Worm (Caenorhabditis elegans) whole organism, L4 larva: ENCODE results near the gene ncx-9.

Experiments used
- R02D3.7 ChIP-seq: fragments of 150-350 bp; sonication (generic microtip); optimal IDR thresholded peaks from 3 replicates; lab custom pipeline; 2014; ENCODE audit warnings: missing biosample characterization, missing genetic modification characterization
- ama-1 ChIP-seq: fragments of 150-350 bp; optimal IDR thresholded peaks from 2 replicates; lab custom pipeline; 2014; ENCODE audit warnings: inconsistent platforms, mixed read lengths
- mep-1 ChIP-seq: fragments of 150-350 bp; sonication (generic microtip); optimal IDR thresholded peaks from 3 replicates; lab custom pipeline; 2014; ENCODE audit warnings: missing biosample characterization, missing genetic modification characterization
- nhr-77 ChIP-seq: fragments of 150-350 bp; optimal IDR thresholded peaks from 2 replicates; lab custom pipeline; 2014; ENCODE audit warnings: missing biosample characterization, missing genetic modification characterization
- skn-1 ChIP-seq: fragments of 150-350 bp; optimal IDR thresholded peaks from 2 replicates; lab custom pipeline; 2014; ENCODE audit warnings: missing biosample characterization, missing genetic modification characterization
- zip-2 ChIP-seq: fragments of 150-350 bp; optimal IDR thresholded peaks from 2 replicates; lab custom pipeline; 2014; ENCODE audit warnings: missing biosample characterization, missing genetic modification characterization

- TF ChIP-seq nhr-77 (tag; lab: Kevin White, UChicago), result no peak
- TF ChIP-seq ama-1 (lab: Kevin White, UChicago), result no peak
- TF ChIP-seq mep-1 (tag; lab: Kevin White, UChicago), result no peak
- no peak for TF ChIP-seq zip-2
- no peak for TF ChIP-seq R02D3.7 (tag; lab: Kevin White, UChicago)
- TF ChIP-seq skn-1 (tag; lab: Kevin White, UChicago), result no peak
Measured at ce11 chrV:5033099-5033498, 38.0 kb upstream of the ncx-9 start, which contains the start of gene K11D12.13.
